Worm (Caenorhabditis elegans) whole organism, young adult: ENCODE data around the gene C17H11.5.

ENCODE experiments used
- D2030.7 ChIP-seq: fragments of 200-800 bp; sonication (Bioruptor generic); IDR thresholded peaks from 2 replicates; pipeline ENCODE4 v1.3.6; 2022; ENCODE audit warnings: missing genetic modification reagents, missing genetic modification characterization, missing compliant biosample characterization
- T07F8.4 ChIP-seq: sonication (generic microtip); optimal IDR thresholded peaks from 2 replicates; lab custom pipeline; 2016; ENCODE audit warnings: mild to moderate bottlenecking, missing genetic modification characterization, moderate library complexity, missing compliant biosample characterization
- Y56A3A.18 ChIP-seq: fragments of 200-800 bp; sonication (Bioruptor generic); IDR thresholded peaks from 2 replicates; pipeline ENCODE4 v1.3.6; 2022; ENCODE audit warnings: missing genetic modification reagents, missing genetic modification characterization, missing compliant biosample characterization
- ama-1 ChIP-seq, 3 experiments: fragments of 150-350 bp in 1 of 3; sonication (generic microtip) in 2 of 3; optimal IDR thresholded peaks; 2 replicates each; lab custom pipeline; 2014 to 2018; ENCODE audit warnings: missing biosample characterization in 2 of 3, missing genetic modification characterization in 2 of 3, missing genetic modification reagents in 2 of 3
- attf-6 ChIP-seq: fragments of 200-800 bp; sonication (Bioruptor generic); IDR thresholded peaks from 2 replicates; pipeline ENCODE4 v1.3.6; 2022; ENCODE audit warnings: missing genetic modification reagents, missing genetic modification characterization, missing compliant biosample characterization
- ceh-79 ChIP-seq: sonication (generic microtip); optimal IDR thresholded peaks from 2 replicates; lab custom pipeline; 2017; ENCODE audit warnings: mild to moderate bottlenecking, missing genetic modification characterization, missing compliant biosample characterization
- gei-17 ChIP-seq: fragments of 200-800 bp; sonication (Bioruptor generic); optimal IDR thresholded peaks from 2 replicates; lab custom pipeline; 2018; ENCODE audit warnings: mild to moderate bottlenecking, missing genetic modification characterization, missing compliant biosample characterization
- nfya-1 ChIP-seq: sonication (generic microtip); optimal IDR thresholded peaks from 2 replicates; lab custom pipeline; 2017; ENCODE audit warnings: antibody characterized with exemption, missing compliant biosample characterization, missing genetic modification characterization, borderline replicate concordance; ENCODE audit not compliant: insufficient read depth
- nhr-27 ChIP-seq: fragments of 200-800 bp; sonication (Bioruptor generic); optimal IDR thresholded peaks from 2 replicates; lab custom pipeline; 2018; ENCODE audit warnings: mild to moderate bottlenecking, missing genetic modification characterization, moderate library complexity, missing compliant biosample characterization
- nhr-90 ChIP-seq: sonication (generic microtip); optimal IDR thresholded peaks from 2 replicates; lab custom pipeline; 2016; ENCODE audit warnings: missing genotype, mild to moderate bottlenecking, missing genetic modification characterization, missing compliant biosample characterization
- pbrm-1 ChIP-seq: fragments of 200-800 bp; sonication (Bioruptor generic); IDR thresholded peaks from 2 replicates; pipeline ENCODE4 v1.3.6; 2022; ENCODE audit warnings: missing genetic modification reagents, missing genetic modification characterization, missing compliant biosample characterization

ce11 chrX:8216957-8217356 is 32.0 kb upstream of the C17H11.5 start:
- TF ChIP-seq nhr-27 (tag; lab: Kevin White, UChicago): no peak
- TF ChIP-seq Y56A3A.18 (GFP tag; lab: Robert Waterston, UW): no peak
- no peak for TF ChIP-seq nhr-90 (tag; lab: Kevin White, UChicago)
- TF ChIP-seq gei-17 (GFP tag; lab: Kevin White, UChicago): no peak
- TF ChIP-seq T07F8.4: no peak
- TF ChIP-seq attf-6 (GFP tag; lab: Robert Waterston, UW): no peak
- TF ChIP-seq ceh-79: no peak
- no peak for TF ChIP-seq D2030.7 (GFP tag; lab: Robert Waterston, UW)
- no peak for TF ChIP-seq pbrm-1 (GFP tag; lab: Robert Waterston, UW)
- no peak for TF ChIP-seq ama-1 (optimal IDR thresholded peaks at IDR 0.05; lab: Kevin White, UChicago)
- no peak for TF ChIP-seq ama-1 (GFP tag; optimal IDR thresholded peaks at IDR 0.05; lab: Kevin White, UChicago)
- no peak for TF ChIP-seq nfya-1 (tag; lab: Kevin White, UChicago)
